Fruit fly (Drosophila melanogaster): ENCODE results near the gene CG34179.

DNA sequence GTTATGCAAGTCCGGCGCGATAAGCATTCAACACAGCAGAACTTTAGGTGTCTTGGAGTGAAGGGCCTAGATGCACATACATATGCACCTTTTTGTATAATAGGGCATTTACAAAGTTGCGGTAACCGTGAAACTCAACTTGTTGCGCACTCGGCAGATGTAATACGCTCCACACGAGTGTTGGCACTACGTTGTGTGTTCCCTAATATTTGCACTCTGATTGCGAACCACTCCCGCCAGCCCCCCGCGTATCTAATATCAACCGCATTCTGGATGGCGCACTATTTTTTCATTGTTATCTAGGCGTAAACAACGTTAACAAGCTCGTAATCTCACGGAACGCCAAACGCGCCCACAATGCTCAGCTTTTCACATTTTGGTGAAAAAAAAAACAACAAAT is 31.8 kb upstream of the CG34179 start:
- TF ChIP-seq CG8478 (optimal IDR thresholded peaks at IDR 0.05) (no peak), EcR (GFP tag; optimal IDR thresholded peaks at IDR 0.05) (no peak), pan (optimal IDR thresholded peaks at IDR 0.05) (no peak), psq (optimal IDR thresholded peaks at IDR 0.05) (no peak)
